Fruit fly (Drosophila melanogaster): ENCODE data around the gene CG43342.
A peak's percentile ranks its signal among the peaks of the same experiment; 100 is the strongest.

DNA sequence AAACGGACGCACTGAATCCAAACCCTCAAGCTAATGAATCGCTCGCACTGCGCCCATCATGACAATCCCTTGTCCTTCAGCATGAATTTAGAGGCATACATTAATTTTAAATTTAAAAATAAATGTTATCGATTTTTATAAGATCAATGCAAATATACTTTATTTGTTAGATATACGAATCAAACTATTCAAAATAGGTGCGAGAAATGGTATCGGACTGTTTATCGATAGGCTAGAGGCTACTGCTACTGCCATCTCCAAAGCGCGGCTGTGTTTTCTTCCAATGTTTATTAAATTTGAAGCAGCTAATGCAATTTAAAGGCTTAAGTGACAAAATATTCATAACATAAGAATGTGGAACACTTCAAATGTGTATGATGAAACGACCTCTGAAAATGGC is at the start of gene CG43342:
- TF ChIP-seq bbx (GFP tag; IDR thresholded peaks at IDR 0.05; ENCODE audit: partially characterized antibody) (peak; percentile 84), gro (GFP tag; optimal IDR thresholded peaks at IDR 0.05) (no peak), CG7556 (GFP tag; optimal IDR thresholded peaks at IDR 0.05) (no peak), Eip74EF (GFP tag; optimal IDR thresholded peaks at IDR 0.05) (no peak), dysf (GFP tag; IDR thresholded peaks at IDR 0.05) (no peak), CG1024 (GFP tag; IDR thresholded peaks at IDR 0.05) (no peak), CG2116 (GFP tag; optimal IDR thresholded peaks at IDR 0.05) (peak; percentile 69), CG13775 (GFP tag; optimal IDR thresholded peaks at IDR 0.05) (no peak), CG4854 (GFP tag; optimal IDR thresholded peaks at IDR 0.05) (no peak), CG1647 (GFP tag; optimal IDR thresholded peaks at IDR 0.05) (no peak), gem (tag; optimal IDR thresholded peaks at IDR 0.05) (no peak), CG15601 (tag; optimal IDR thresholded peaks at IDR 0.05) (no peak), CG31441 (GFP tag; IDR thresholded peaks at IDR 0.05) (no peak), Spps (tag; optimal IDR thresholded peaks at IDR 0.05) (no peak)
